Worm (Caenorhabditis elegans) whole organism, L4 larva: ENCODE results near the gene F26F2.4.

Experiments used
- aly-2 ChIP-seq: sonication (generic microtip); optimal IDR thresholded peaks from 2 replicates; lab custom pipeline; 2018; ENCODE audit warnings: missing biosample characterization, missing genetic modification characterization
- dmd-6 ChIP-seq: fragments of 200-800 bp; sonication (Bioruptor generic); IDR thresholded peaks from 2 replicates; pipeline ENCODE4 v1.3.6; 2022; ENCODE audit warnings: missing genetic modification reagents, missing genetic modification characterization, missing compliant biosample characterization

DNA sequence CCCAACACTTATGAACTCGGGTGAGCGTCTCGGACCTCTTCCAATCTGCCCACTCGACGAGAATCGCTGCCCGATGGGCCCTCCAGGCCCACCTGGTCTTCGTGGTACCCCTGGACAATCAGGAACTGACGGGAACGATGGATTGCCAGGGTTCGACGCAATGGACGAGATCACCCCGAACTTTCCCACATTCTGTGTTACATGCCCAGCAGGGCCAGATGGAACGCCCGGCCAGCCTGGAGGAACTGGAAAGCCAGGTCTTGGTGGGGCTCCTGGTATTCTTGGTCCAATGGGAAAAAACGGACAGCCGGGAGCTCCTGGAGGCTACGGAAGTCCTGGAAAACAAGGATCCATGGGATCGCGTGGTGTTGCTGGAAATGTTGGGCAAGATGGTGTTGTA, 31.6 kb downstream of the F26F2.4 start:
- TF ChIP-seq aly-2 (tag; lab: Kevin White, UChicago) (no peak), dmd-6 (GFP tag; lab: Robert Waterston, UW) (no peak)
